Fruit fly (Drosophila melanogaster) whole organism, embryonic: Measurements from ENCODE around the gene CG42258.

Experiments used
- Aef1 ChIP-seq: fragments of 200-800 bp; sonication (Bioruptor generic); IDR thresholded peaks from 3 replicates; pipeline ENCODE4 v1.3.6; 2022; ENCODE audit warnings: missing biosample characterization, missing genetic modification characterization
- Asciz ChIP-seq: fragments of 200-800 bp; sonication (Bioruptor generic); optimal IDR thresholded peaks from 2 replicates; lab custom pipeline; 2017; ENCODE audit warnings: missing biosample characterization, mild to moderate bottlenecking, missing genetic modification characterization, missing genetic modification reagents
- BEAF-32 ChIP-seq: fragments of 200-800 bp; sonication (Bioruptor generic); optimal IDR thresholded peaks from 3 replicates; lab custom pipeline; 2017; ENCODE audit warnings: missing biosample characterization, missing genetic modification characterization, mild to moderate bottlenecking, moderate library complexity, missing genetic modification reagents
- C15 ChIP-seq: fragments of 200-800 bp; sonication (Bioruptor generic); IDR thresholded peaks from 3 replicates; pipeline ENCODE4 v1.3.6; 2022; ENCODE audit warnings: missing biosample characterization, missing genetic modification characterization
- CG11695 ChIP-seq: fragments of 200-800 bp; sonication (Bioruptor generic); IDR thresholded peaks from 3 replicates; pipeline ENCODE4 v1.3.6; 2022; ENCODE audit warnings: missing biosample characterization, missing genetic modification characterization
- CG12236 ChIP-seq: fragments of 200-800 bp; sonication (Bioruptor generic); optimal IDR thresholded peaks from 2 replicates; lab custom pipeline; 2016; ENCODE audit warnings: missing biosample characterization, missing genetic modification characterization
- CG13624 ChIP-seq: fragments of 200-800 bp; sonication (Bioruptor generic); optimal IDR thresholded peaks from 2 replicates; lab custom pipeline; 2016; ENCODE audit warnings: missing biosample characterization, missing genetic modification characterization
- CG13775 ChIP-seq: fragments of 200-800 bp; sonication (Bioruptor generic); optimal IDR thresholded peaks from 3 replicates; lab custom pipeline; 2017; ENCODE audit warnings: missing biosample characterization, mild to moderate bottlenecking, missing genetic modification characterization
- CG14965 ChIP-seq: fragments of 200-800 bp; sonication (Bioruptor generic); optimal IDR thresholded peaks from 2 replicates; lab custom pipeline; 2016; ENCODE audit warnings: missing biosample characterization, missing genetic modification characterization, borderline replicate concordance
- CG2199 ChIP-seq: fragments of 200-800 bp; sonication (Bioruptor generic); IDR thresholded peaks from 3 replicates; pipeline ENCODE4 v1.3.6; 2022; ENCODE audit warnings: missing biosample characterization, missing genetic modification characterization
- CG3726 ChIP-seq: fragments of 200-800 bp; sonication (Bioruptor generic); IDR thresholded peaks from 3 replicates; pipeline ENCODE4, ENCODE4 v1.3.6; 2022; ENCODE audit warnings: missing biosample characterization, missing genetic modification characterization
- CG3995 ChIP-seq: fragments of 200-800 bp; sonication (Bioruptor generic); optimal IDR thresholded peaks from 3 replicates; lab custom pipeline; 2016; ENCODE audit warnings: missing biosample characterization, missing genetic modification characterization
- CG4617 ChIP-seq: fragments of 200-800 bp; sonication (Bioruptor generic); optimal IDR thresholded peaks from 3 replicates; lab custom pipeline; 2016; ENCODE audit warnings: missing biosample characterization, missing genetic modification characterization, borderline replicate concordance
- CG4707 ChIP-seq: fragments of 200-800 bp; sonication (Bioruptor generic); optimal IDR thresholded peaks from 2 replicates; lab custom pipeline; 2018; ENCODE audit warnings: missing biosample characterization, mild to moderate bottlenecking, missing genetic modification characterization, moderate library complexity
- CG5180 ChIP-seq: fragments of 200-800 bp; sonication (Bioruptor generic); optimal IDR thresholded peaks from 3 replicates; lab custom pipeline; 2017; ENCODE audit warnings: missing biosample characterization, missing genetic modification characterization, mild to moderate bottlenecking, moderate library complexity, missing genetic modification reagents
- CG9215 ChIP-seq: fragments of 200-800 bp; sonication (Bioruptor generic); IDR thresholded peaks from 2 replicates; pipeline ENCODE4 v1.3.6; 2022; ENCODE audit warnings: missing biosample characterization, missing genetic modification characterization
- CG9876 ChIP-seq: fragments of 200-800 bp; sonication (Bioruptor generic); optimal IDR thresholded peaks from 2 replicates; lab custom pipeline; 2016; ENCODE audit warnings: missing biosample characterization, missing genetic modification characterization
- Camta ChIP-seq: fragments of 200-800 bp; sonication (Bioruptor generic); optimal IDR thresholded peaks from 2 replicates; lab custom pipeline; 2016; ENCODE audit warnings: missing biosample characterization, missing genetic modification characterization
- D ChIP-seq, 2 experiments: fragments of 200-800 bp in 1 of 2; fragments of >200 bp in 1 of 2; sonication (Bioruptor generic) in 1 of 2; optimal IDR thresholded peaks; 2 replicates in 1 of 2; 3 replicates in 1 of 2; lab custom pipeline; 2017; ENCODE audit warnings: mild to moderate bottlenecking in 1 of 2, missing biosample characterization in 1 of 2, missing genetic modification characterization in 1 of 2, missing genetic modification reagents in 1 of 2
- E2f2 ChIP-seq: fragments of 200-800 bp; sonication (Bioruptor generic); IDR thresholded peaks from 2 replicates; pipeline ENCODE4 v1.3.6; 2022; ENCODE audit warnings: missing biosample characterization, missing genetic modification characterization
- GATAe ChIP-seq: fragments of 200-800 bp; sonication (Bioruptor generic); conservative IDR thresholded peaks from 2 replicates; pipeline ENCODE4 v1.3.6; 2022; ENCODE audit warnings: missing biosample characterization, missing genetic modification characterization
- Gsc ChIP-seq: fragments of 200-800 bp; sonication (Bioruptor generic); IDR thresholded peaks from 2 replicates; pipeline ENCODE4 v1.3.6; 2022; ENCODE audit warnings: missing biosample characterization, missing genetic modification characterization
- H2.0 ChIP-seq: fragments of 200-800 bp; sonication (Bioruptor generic); IDR thresholded peaks from 2 replicates; pipeline ENCODE4 v1.3.6; 2022; ENCODE audit warnings: missing biosample characterization, missing genetic modification characterization
- HmgZ ChIP-seq: fragments of 200-800 bp; sonication (Bioruptor generic); optimal IDR thresholded peaks from 2 replicates; lab custom pipeline; 2018; ENCODE audit warnings: missing biosample characterization, mild to moderate bottlenecking, missing genetic modification characterization
- Hr78 ChIP-seq, 2 experiments: fragments of 200-800 bp in 1 of 2; fragments of >200 bp in 1 of 2; sonication (Bioruptor generic) in 1 of 2; optimal IDR thresholded peaks; 2 replicates each; lab custom pipeline; 2017 to 2019; ENCODE audit warnings: missing biosample characterization in 2 of 2, missing genetic modification characterization in 2 of 2, mild to moderate bottlenecking in 1 of 2, moderate library complexity in 1 of 2
- NC2β ChIP-seq: fragments of 200-800 bp; sonication (Bioruptor generic); optimal IDR thresholded peaks from 2 replicates; lab custom pipeline; 2016; ENCODE audit warnings: missing biosample characterization, missing genetic modification characterization
- Nf-YB ChIP-seq: fragments of 200-800 bp; sonication (Bioruptor generic); optimal IDR thresholded peaks from 3 replicates; lab custom pipeline; 2019; ENCODE audit warnings: missing biosample characterization, mild to moderate bottlenecking, missing genetic modification characterization, moderate library complexity
- Taf1 ChIP-seq: fragments of 200-800 bp; sonication (Bioruptor generic); IDR thresholded peaks from 2 replicates; pipeline ENCODE4 v1.3.6; 2022; ENCODE audit warnings: missing biosample characterization, missing genetic modification characterization
- Xrp1 ChIP-seq: fragments of 200-800 bp; sonication (Bioruptor generic); IDR thresholded peaks from 2 replicates; pipeline ENCODE4 v1.3.6; 2022; ENCODE audit warnings: missing biosample characterization, missing genetic modification characterization
- YL-1 ChIP-seq: fragments of 200-800 bp; sonication (Bioruptor generic); optimal IDR thresholded peaks from 3 replicates; lab custom pipeline; 2017; ENCODE audit warnings: missing biosample characterization, mild to moderate bottlenecking, missing genetic modification characterization
- al ChIP-seq: fragments of 200-800 bp; sonication (Bioruptor generic); IDR thresholded peaks from 2 replicates; pipeline ENCODE4 v1.3.6; 2022; ENCODE audit warnings: missing biosample characterization, missing genetic modification characterization
- bcd ChIP-seq: fragments of 200-800 bp; sonication (Bioruptor generic); optimal IDR thresholded peaks from 2 replicates; lab custom pipeline; 2017; ENCODE audit warnings: missing biosample characterization, mild to moderate bottlenecking, missing genetic modification characterization
- chif ChIP-seq, 2 experiments: fragments of 200-800 bp; sonication (Bioruptor generic); optimal IDR thresholded peaks; 3 replicates each; lab custom pipeline; 2016; ENCODE audit warnings: missing biosample characterization in 2 of 2, missing genetic modification characterization in 2 of 2
- en ChIP-seq: fragments of 200-800 bp; sonication (Bioruptor generic); optimal IDR thresholded peaks from 2 replicates; lab custom pipeline; 2016; ENCODE audit warnings: missing biosample characterization, missing genetic modification characterization
- eve ChIP-seq, 2 experiments: fragments of >200 bp; optimal IDR thresholded peaks; 2 replicates each; lab custom pipeline; 2017; ENCODE audit warnings: missing biosample characterization in 2 of 2, missing genetic modification characterization in 2 of 2
- ewg ChIP-seq: fragments of 200-800 bp; sonication (Bioruptor generic); optimal IDR thresholded peaks from 3 replicates; lab custom pipeline; 2017; ENCODE audit warnings: mild to moderate bottlenecking, missing biosample characterization, missing genetic modification reagents, missing genetic modification characterization
- fd102C ChIP-seq: fragments of 200-800 bp; sonication (Bioruptor generic); optimal IDR thresholded peaks from 2 replicates; lab custom pipeline; 2018; ENCODE audit warnings: missing biosample characterization, mild to moderate bottlenecking, missing genetic modification characterization, moderate library complexity
- gcm ChIP-seq: fragments of 200-800 bp; sonication (Bioruptor generic); optimal IDR thresholded peaks from 2 replicates; lab custom pipeline; 2019; ENCODE audit warnings: missing biosample characterization, mild to moderate bottlenecking, missing genetic modification characterization, moderate library complexity
- ind ChIP-seq: fragments of 200-800 bp; sonication (Bioruptor generic); optimal IDR thresholded peaks from 3 replicates; lab custom pipeline; 2016; ENCODE audit warnings: missing biosample characterization, missing genetic modification characterization
- knrl ChIP-seq: fragments of 200-800 bp; sonication (Bioruptor generic); IDR thresholded peaks from 3 replicates; pipeline ENCODE4 v1.3.6; 2022; ENCODE audit warnings: missing biosample characterization, missing genetic modification characterization; ENCODE audit not compliant: partially characterized antibody
- lab ChIP-seq: fragments of 200-800 bp; sonication (Bioruptor generic); optimal IDR thresholded peaks from 3 replicates; lab custom pipeline; 2017; ENCODE audit warnings: missing biosample characterization, missing genetic modification characterization, mild to moderate bottlenecking, moderate library complexity, missing genetic modification reagents
- lbe ChIP-seq: fragments of 200-800 bp; sonication (Bioruptor generic); optimal IDR thresholded peaks from 2 replicates; lab custom pipeline; 2016; ENCODE audit warnings: missing biosample characterization, mild to moderate bottlenecking, missing genetic modification characterization
- lilli ChIP-seq: fragments of 200-800 bp; sonication (Bioruptor generic); optimal IDR thresholded peaks from 3 replicates; lab custom pipeline; 2016; ENCODE audit warnings: missing biosample characterization, missing genetic modification characterization
- nerfin-1 ChIP-seq: fragments of 200-800 bp; sonication (Bioruptor generic); optimal IDR thresholded peaks from 3 replicates; lab custom pipeline; 2019; ENCODE audit warnings: missing biosample characterization, mild to moderate bottlenecking, missing genetic modification characterization, moderate library complexity
- otp ChIP-seq: fragments of 200-800 bp; sonication (Bioruptor generic); IDR thresholded peaks from 3 replicates; pipeline ENCODE4, ENCODE4 v1.3.6; 2022; ENCODE audit warnings: missing biosample characterization, missing genetic modification characterization
- pita ChIP-seq: fragments of 200-800 bp; sonication (Bioruptor generic); optimal IDR thresholded peaks from 2 replicates; lab custom pipeline; 2017; ENCODE audit warnings: missing biosample characterization, mild to moderate bottlenecking, missing genetic modification characterization
- sim ChIP-seq: fragments of 200-800 bp; sonication (Bioruptor generic); IDR thresholded peaks from 2 replicates; pipeline ENCODE4 v1.3.6; 2022; ENCODE audit warnings: missing biosample characterization, missing genetic modification characterization
- vnd ChIP-seq: fragments of 200-800 bp; sonication (Bioruptor generic); IDR thresholded peaks from 3 replicates; pipeline ENCODE4 v1.3.6; 2022; ENCODE audit warnings: missing biosample characterization, missing genetic modification characterization; ENCODE audit not compliant: partially characterized antibody
- zen ChIP-seq: fragments of 200-800 bp; sonication (Bioruptor generic); optimal IDR thresholded peaks from 3 replicates; lab custom pipeline; 2018; ENCODE audit warnings: missing biosample characterization, mild to moderate bottlenecking, missing genetic modification characterization, moderate library complexity

The CG42258 gene

dm6 chrX:12473953-12474468 is 10.7 kb downstream of the CG42258 start (continued):
- no peak for TF ChIP-seq NC2β
- peak; percentile 47 for TF ChIP-seq zen (tag; lab: Kevin White, UChicago)
- TF ChIP-seq bcd (GFP tag; lab: Kevin White, UChicago) = peak; percentile 76
- TF ChIP-seq Taf1 = peak; percentile 79
- TF ChIP-seq H2.0 (GFP tag; lab: Robert Waterston, UW) = peak; percentile 70
- peak; percentile 75 for TF ChIP-seq gcm
- peak; percentile 21 for TF ChIP-seq CG4617
- peak in 1 of 2 experiments; percentile 26 for TF ChIP-seq chif (GFP tag; optimal IDR thresholded peaks at IDR 0.05; lab: Kevin White, UChicago)
- TF ChIP-seq sim (GFP tag; lab: Robert Waterston, UW) = peak; percentile 53; the same call in 1 of the 2 replicates
- peak; percentile 66 for TF ChIP-seq nerfin-1 (tag; lab: Kevin White, UChicago)
- TF ChIP-seq HmgZ (tag; lab: Kevin White, UChicago) = peak; percentile 30
- TF ChIP-seq CG11695 = peak; percentile 79
- TF ChIP-seq CG2199 = no peak
- TF ChIP-seq Camta (GFP tag; lab: Kevin White, UChicago) = no peak
- TF ChIP-seq eve (GFP tag; optimal IDR thresholded peaks at IDR 0.05; lab: Kevin White, UChicago) = no peak
- peak; percentile 87 for TF ChIP-seq lab (GFP tag; lab: Kevin White, UChicago)
- peak; percentile 72 for TF ChIP-seq Asciz
- peak; percentile 72 for TF ChIP-seq Aef1
- no peak for TF ChIP-seq CG12236
- TF ChIP-seq Xrp1 (GFP tag; lab: Robert Waterston, UW) = peak; percentile 75; the same call in 1 of the 2 replicates
- TF ChIP-seq BEAF-32 = no peak
- TF ChIP-seq CG9876 = no peak
- TF ChIP-seq CG9215 = peak; percentile 82
- no peak for TF ChIP-seq CG4707 (GFP tag; lab: Kevin White, UChicago)
- no peak for TF ChIP-seq knrl (GFP tag; lab: Robert Waterston, UW)
- no peak for TF ChIP-seq pita
- TF ChIP-seq CG3995 (GFP tag; lab: Kevin White, UChicago) = no peak
- no peak for TF ChIP-seq fd102C (GFP tag; lab: Kevin White, UChicago)
- no peak for TF ChIP-seq Gsc (GFP tag; lab: Robert Waterston, UW)
- no peak for TF ChIP-seq vnd (GFP tag; lab: Robert Waterston, UW)
- TF ChIP-seq D (optimal IDR thresholded peaks at IDR 0.05; lab: Kevin White, UChicago) = no peak
- TF ChIP-seq D (GFP tag; optimal IDR thresholded peaks at IDR 0.05; lab: Kevin White, UChicago) = peak; percentile 64
- TF ChIP-seq otp (GFP tag; lab: Robert Waterston, UW) = 0 out of 3 replicates have a peak, but pooled peaks have one; percentile 15
- peak; percentile 19 for TF ChIP-seq lbe (GFP tag; lab: Kevin White, UChicago)
- TF ChIP-seq E2f2 (GFP tag; lab: Robert Waterston, UW) = peak; percentile 45; the same call in 1 of the 2 replicates
- peak; percentile 34 for TF ChIP-seq YL-1 (GFP tag; lab: Kevin White, UChicago)
- TF ChIP-seq ind (GFP tag; lab: Kevin White, UChicago) = peak; percentile 79
- TF ChIP-seq Hr78 (GFP tag; optimal IDR thresholded peaks at IDR 0.05; lab: Kevin White, UChicago) = peak in 1 of 2 experiments; percentile 50
- TF ChIP-seq C15 = no peak
- TF ChIP-seq GATAe = no peak
- no peak for TF ChIP-seq en (GFP tag; lab: Kevin White, UChicago)
- TF ChIP-seq CG14965 (GFP tag; lab: Kevin White, UChicago) = no peak
- peak; percentile 72; the same call in 1 of the 2 replicates for TF ChIP-seq al (GFP tag; lab: Robert Waterston, UW)
- TF ChIP-seq CG13775 (GFP tag; lab: Kevin White, UChicago) = peak; percentile 70
- peak; percentile 27 for TF ChIP-seq CG13624
- TF ChIP-seq CG5180 (GFP tag; lab: Kevin White, UChicago) = peak; percentile 53
- TF ChIP-seq lilli (GFP tag; lab: Kevin White, UChicago) = peak; percentile 52
- TF ChIP-seq CG3726 = no peak
- peak; percentile 50 for TF ChIP-seq ewg (GFP tag; lab: Kevin White, UChicago)
- TF ChIP-seq Nf-YB = peak; percentile 60
